Fruit fly (Drosophila melanogaster): ENCODE measurements around the gene Grp170.

Gene Grp170

DNA sequence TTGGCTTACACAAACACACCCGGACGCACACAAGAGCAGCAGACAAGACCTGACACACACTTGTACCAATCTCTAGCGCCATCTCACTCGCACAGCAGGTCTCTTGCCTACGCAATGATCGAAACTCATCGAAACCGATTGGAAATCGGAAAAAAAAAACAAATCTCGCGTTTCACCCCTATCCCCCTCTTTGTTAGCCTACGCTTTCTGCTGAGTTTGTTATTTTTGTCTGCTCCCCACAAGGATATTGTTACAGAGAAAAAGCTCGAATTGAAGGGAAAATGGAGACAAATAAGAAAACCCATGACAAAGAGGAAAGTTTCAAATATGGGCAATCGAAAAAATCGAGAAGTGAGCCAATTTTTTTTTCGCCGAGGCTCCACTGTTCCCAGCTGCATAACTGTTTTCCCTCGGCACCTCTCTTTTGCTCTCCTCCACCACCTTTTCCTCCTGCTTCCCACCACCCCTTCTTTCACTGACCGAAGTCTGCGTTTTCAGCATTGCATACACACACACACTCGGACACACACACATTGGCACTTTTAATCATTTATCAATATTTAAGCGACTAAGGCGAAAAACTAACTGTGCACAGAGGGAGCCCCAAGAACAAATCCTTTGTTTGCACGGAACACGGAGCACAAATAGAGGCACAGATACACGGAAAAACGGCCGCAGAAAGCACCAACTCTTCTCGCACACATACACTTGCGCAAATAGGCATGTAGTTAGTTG lies 4.9 kb downstream of the Grp170 start (continued):
- TF ChIP-seq CG10321 (GFP tag; IDR thresholded peaks at IDR 0.05) (peak; percentile 73; the same call in 1 of the 2 replicates), B-H2 (GFP tag; optimal IDR thresholded peaks at IDR 0.05) (peak; percentile 12), CG6683 (GFP tag; optimal IDR thresholded peaks at IDR 0.05) (no peak), Aef1 (GFP tag; IDR thresholded peaks at IDR 0.05) (0 out of 3 replicates have a peak, but pooled peaks have one; percentile 5), CG7556 (GFP tag; optimal IDR thresholded peaks at IDR 0.05) (peak; percentile 18), Drgx (GFP tag; IDR thresholded peaks at IDR 0.05) (peak; percentile 56), Med (GFP tag) (peak; percentile 58), CG13894 (tag; optimal IDR thresholded peaks at IDR 0.05) (peak; percentile 8), disco-r (GFP tag; optimal IDR thresholded peaks at IDR 0.05) (no peak), CG2678 (tag; optimal IDR thresholded peaks at IDR 0.05) (no peak), CG43689 (GFP tag; IDR thresholded peaks at IDR 0.05) (0 out of 2 replicates have a peak, but pooled peaks have one; percentile 14), CG9932 (GFP tag; IDR thresholded peaks at IDR 0.05) (0 out of 2 replicates have a peak, but pooled peaks have one; percentile 9), bbx (GFP tag; IDR thresholded peaks at IDR 0.05; ENCODE audit: partially characterized antibody) (0 out of 2 replicates have a peak, but pooled peaks have one; percentile 16), sens (GFP tag) (peak; percentile 51), Sin3A (optimal IDR thresholded peaks at IDR 0.05) (no peak), dan (GFP tag; IDR thresholded peaks at IDR 0.05) (no peak), CG15514 (GFP tag; optimal IDR thresholded peaks at IDR 0.05) (no peak), CG32767 (GFP tag; IDR thresholded peaks at IDR 0.05) (0 out of 2 replicates have a peak, but pooled peaks have one; percentile 8), prd (optimal IDR thresholded peaks at IDR 0.05) (no peak), prd (GFP tag; IDR thresholded peaks at IDR 0.05) (no peak), ind (GFP tag; optimal IDR thresholded peaks at IDR 0.05) (no peak), nom (GFP tag; optimal IDR thresholded peaks at IDR 0.05) (peak; percentile 49), CG2129 (GFP tag; IDR thresholded peaks at IDR 0.05; ENCODE audit: partially characterized antibody) (no peak), sima (GFP tag; optimal IDR thresholded peaks at IDR 0.05) (no peak), Dref (GFP tag; IDR thresholded peaks at IDR 0.05) (peak; percentile 57), tna (GFP tag; IDR thresholded peaks at IDR 0.05; ENCODE audit: partially characterized antibody) (no peak), CG30403 (GFP tag; optimal IDR thresholded peaks at IDR 0.05) (peak; percentile 3), CG7357 (GFP tag; IDR thresholded peaks at IDR 0.05) (no peak), fd64A (GFP tag; optimal IDR thresholded peaks at IDR 0.05) (no peak), sqz (GFP tag; optimal IDR thresholded peaks at IDR 0.05) (peak; percentile 61), CG13287 (GFP tag; IDR thresholded peaks at IDR 0.05; ENCODE audit: partially characterized antibody) (peak; percentile 22; the same call in 1 of the 2 replicates), CG8290 (GFP tag; optimal IDR thresholded peaks at IDR 0.05) (peak; percentile 12), CG8290 (tag; optimal IDR thresholded peaks at IDR 0.05) (peak in 1 of 2 experiments; percentile 42), Rfx (GFP tag; IDR thresholded peaks at IDR 0.05) (peak; percentile 17; the same call in 1 of the 2 replicates), CG4707 (GFP tag; optimal IDR thresholded peaks at IDR 0.05) (peak; percentile 30), CG33213 (GFP tag; optimal IDR thresholded peaks at IDR 0.05) (no peak), crol (GFP tag; IDR thresholded peaks at IDR 0.05) (peak; percentile 73), CG6791 (GFP tag; IDR thresholded peaks at IDR 0.05; ENCODE audit: partially characterized antibody) (0 out of 3 replicates have a peak, but pooled peaks have one; percentile 23), CG1832 (GFP tag; optimal IDR thresholded peaks at IDR 0.05) (peak; percentile 50), cg (GFP tag; optimal IDR thresholded peaks at IDR 0.05) (peak; percentile 79), HmgD (GFP tag; optimal IDR thresholded peaks at IDR 0.05) (no peak), CG15696 (tag; optimal IDR thresholded peaks at IDR 0.05) (peak; percentile 13), stwl (tag; optimal IDR thresholded peaks at IDR 0.05) (no peak), CG11723 (GFP tag; optimal IDR thresholded peaks at IDR 0.05) (no peak)

All from whole organism, embryonic.